Worm (Caenorhabditis elegans) whole organism, young adult: ENCODE results near the gene ZK643.6.
A peak's percentile ranks its signal among the peaks of the same experiment; 100 is the strongest.
"Not testable (repeated sequence)": the region's sequence is repeated elsewhere in the genome, so short reads cannot be mapped to it uniquely, and the experiment has no call there.

ENCODE experiments used
- F23B12.7 ChIP-seq: sonication (generic microtip); optimal IDR thresholded peaks from 2 replicates; lab custom pipeline; 2017; ENCODE audit warnings: missing genetic modification characterization, mild to moderate bottlenecking, missing compliant biosample characterization, antibody characterized with exemption, moderate library complexity; ENCODE audit not compliant: insufficient read depth
- Y56A3A.18 ChIP-seq: fragments of 200-800 bp; sonication (Bioruptor generic); IDR thresholded peaks from 2 replicates; pipeline ENCODE4 v1.3.6; 2022; ENCODE audit warnings: missing genetic modification reagents, missing genetic modification characterization, missing compliant biosample characterization
- Y79H2A.3 ChIP-seq: fragments of 200-800 bp; sonication (Bioruptor generic); conservative IDR thresholded peaks from 2 replicates; pipeline ENCODE4 v1.3.6; 2022; ENCODE audit warnings: missing genetic modification reagents, missing genetic modification characterization, missing compliant biosample characterization
- atf-7 ChIP-seq: sonication (generic microtip); optimal IDR thresholded peaks from 2 replicates; lab custom pipeline; 2017; ENCODE audit warnings: mild to moderate bottlenecking, missing genetic modification characterization, missing compliant biosample characterization
- athp-1 ChIP-seq: sonication (generic microtip); optimal IDR thresholded peaks from 2 replicates; lab custom pipeline; 2017; ENCODE audit warnings: mild to moderate bottlenecking, missing genetic modification characterization, missing compliant biosample characterization
- attf-6 ChIP-seq: fragments of 200-800 bp; sonication (Bioruptor generic); IDR thresholded peaks from 2 replicates; pipeline ENCODE4 v1.3.6; 2022; ENCODE audit warnings: missing genetic modification reagents, missing genetic modification characterization, missing compliant biosample characterization
- ceh-58 ChIP-seq: fragments of 200-800 bp; sonication (Bioruptor generic); IDR thresholded peaks from 2 replicates; pipeline ENCODE4 v1.3.6; 2022; ENCODE audit warnings: missing genetic modification characterization, missing compliant biosample characterization
- ceh-91 ChIP-seq: fragments of 200-800 bp; sonication (Bioruptor generic); IDR thresholded peaks from 2 replicates; pipeline ENCODE4 v1.3.6; 2022; ENCODE audit warnings: missing genetic modification reagents, missing genetic modification characterization, missing compliant biosample characterization
- dpff-1 ChIP-seq: sonication (generic microtip); optimal IDR thresholded peaks from 2 replicates; lab custom pipeline; 2017; ENCODE audit warnings: mild to moderate bottlenecking, missing genetic modification characterization, missing compliant biosample characterization
- efl-1 ChIP-seq: fragments of 150-350 bp; optimal IDR thresholded peaks from 2 replicates; lab custom pipeline; 2014; ENCODE audit warnings: missing biosample characterization, missing genetic modification reagents, missing genetic modification characterization
- egl-44 ChIP-seq: fragments of 200-800 bp; sonication (Bioruptor generic); IDR thresholded peaks from 2 replicates; pipeline ENCODE4 v1.3.6; 2022; ENCODE audit warnings: missing genetic modification reagents, missing genetic modification characterization, missing compliant biosample characterization
- hlh-26 ChIP-seq: fragments of 200-800 bp; sonication (Bioruptor generic); conservative IDR thresholded peaks from 2 replicates; pipeline ENCODE4 v1.3.6; 2022; ENCODE audit warnings: missing genetic modification reagents, missing genetic modification characterization, missing compliant biosample characterization
- hmg-1.2 ChIP-seq: fragments of 200-800 bp; sonication (Bioruptor generic); IDR thresholded peaks from 2 replicates; pipeline ENCODE4 v1.3.6; 2022; ENCODE audit warnings: missing genetic modification reagents, missing genetic modification characterization, missing compliant biosample characterization
- hrde-1 ChIP-seq: sonication (generic microtip); optimal IDR thresholded peaks from 2 replicates; lab custom pipeline; 2016; ENCODE audit warnings: missing genetic modification characterization, mild to moderate bottlenecking, missing compliant biosample characterization, moderate library complexity, missing genotype, missing genetic modification reagents, borderline replicate concordance
- hsf-1 ChIP-seq: fragments of 200-800 bp; sonication (Bioruptor generic); IDR thresholded peaks from 2 replicates; pipeline ENCODE4 v1.3.6; 2022; ENCODE audit warnings: missing genetic modification reagents, missing genetic modification characterization, missing compliant biosample characterization
- lag-1 ChIP-seq: fragments of 200-800 bp; sonication (Bioruptor generic); IDR thresholded peaks from 2 replicates; pipeline ENCODE4 v1.3.6; 2022; ENCODE audit warnings: missing genetic modification reagents, missing genetic modification characterization, missing compliant biosample characterization
- let-526 ChIP-seq: fragments of 200-800 bp; sonication (Bioruptor generic); IDR thresholded peaks from 2 replicates; pipeline ENCODE4 v1.3.6; 2022; ENCODE audit warnings: missing genetic modification reagents, missing genetic modification characterization, missing compliant biosample characterization
- lin-40 ChIP-seq: sonication (generic microtip); optimal IDR thresholded peaks from 2 replicates; lab custom pipeline; 2016; ENCODE audit warnings: missing genetic modification characterization, mild to moderate bottlenecking, missing compliant biosample characterization, missing genotype, missing genetic modification reagents
- lir-1 ChIP-seq: fragments of 200-800 bp; sonication (Bioruptor generic); conservative IDR thresholded peaks from 2 replicates; pipeline ENCODE4 v1.3.6; 2022; ENCODE audit warnings: missing genetic modification reagents, missing genetic modification characterization, missing compliant biosample characterization
- nfya-2 ChIP-seq: fragments of 200-800 bp; sonication (Bioruptor generic); IDR thresholded peaks from 2 replicates; pipeline ENCODE4 v1.3.6; 2022; ENCODE audit warnings: missing genetic modification reagents, missing genetic modification characterization, missing compliant biosample characterization
- nfyb-1 ChIP-seq: fragments of 200-800 bp; sonication (Bioruptor generic); IDR thresholded peaks from 2 replicates; pipeline ENCODE4 v1.3.6; 2022; ENCODE audit warnings: missing genetic modification reagents, missing genetic modification characterization, missing compliant biosample characterization
- nhr-120 ChIP-seq: fragments of 200-800 bp; sonication (Bioruptor generic); IDR thresholded peaks from 2 replicates; pipeline ENCODE4 v1.3.6; 2022; ENCODE audit warnings: missing genetic modification characterization, missing compliant biosample characterization
- nhr-27 ChIP-seq: fragments of 200-800 bp; sonication (Bioruptor generic); optimal IDR thresholded peaks from 2 replicates; lab custom pipeline; 2018; ENCODE audit warnings: mild to moderate bottlenecking, missing genetic modification characterization, moderate library complexity, missing compliant biosample characterization
- nhr-90 ChIP-seq: sonication (generic microtip); optimal IDR thresholded peaks from 2 replicates; lab custom pipeline; 2016; ENCODE audit warnings: missing genotype, mild to moderate bottlenecking, missing genetic modification characterization, missing compliant biosample characterization
- pha-4 ChIP-seq: fragments of 150-350 bp; sonication (generic microtip); optimal IDR thresholded peaks from 2 replicates; lab custom pipeline; 2014; ENCODE audit warnings: missing biosample characterization, missing genetic modification reagents, missing genetic modification characterization
- repo-1 ChIP-seq: sonication (generic microtip); optimal IDR thresholded peaks from 2 replicates; lab custom pipeline; 2017; ENCODE audit warnings: mild to moderate bottlenecking, missing genetic modification characterization, missing compliant biosample characterization
- sdz-38 ChIP-seq: sonication (generic microtip); optimal IDR thresholded peaks from 2 replicates; lab custom pipeline; 2016; ENCODE audit warnings: missing genotype, missing genetic modification characterization, missing compliant biosample characterization
- snpc-1.1 ChIP-seq: sonication (generic microtip); optimal IDR thresholded peaks from 2 replicates; lab custom pipeline; 2017; ENCODE audit warnings: missing genetic modification characterization, mild to moderate bottlenecking, missing compliant biosample characterization, antibody characterized with exemption, moderate library complexity, missing genotype, missing genetic modification reagents; ENCODE audit not compliant: insufficient read depth
- snpc-3.4 ChIP-seq: sonication (generic microtip); optimal IDR thresholded peaks from 2 replicates; lab custom pipeline; 2017; ENCODE audit warnings: missing genetic modification characterization, mild to moderate bottlenecking, missing compliant biosample characterization, antibody characterized with exemption, moderate library complexity, missing genotype, missing genetic modification reagents
- tbp1 ChIP-seq: fragments of 200-800 bp; sonication (Bioruptor generic); optimal IDR thresholded peaks from 2 replicates; lab custom pipeline; 2018; ENCODE audit warnings: mild to moderate bottlenecking, missing genetic modification characterization, missing compliant biosample characterization
- tbx-9 ChIP-seq: sonication (generic microtip); optimal IDR thresholded peaks from 2 replicates; lab custom pipeline; 2016; ENCODE audit warnings: borderline replicate concordance, missing genetic modification characterization, inconsistent platforms, missing compliant biosample characterization
- ztf-22 ChIP-seq: fragments of 200-800 bp; sonication (Bioruptor generic); optimal IDR thresholded peaks from 2 replicates; lab custom pipeline; 2018; ENCODE audit warnings: mild to moderate bottlenecking, missing genetic modification characterization, moderate library complexity, missing compliant biosample characterization
- ztf-28 ChIP-seq: fragments of 200-800 bp; sonication (Bioruptor generic); IDR thresholded peaks from 2 replicates; pipeline ENCODE4 v1.3.6; 2022; ENCODE audit warnings: missing genetic modification reagents, missing genetic modification characterization, missing compliant biosample characterization
- ztf-6 ChIP-seq: fragments of 200-800 bp; sonication (Bioruptor generic); IDR thresholded peaks from 2 replicates; pipeline ENCODE4 v1.3.6; 2022; ENCODE audit warnings: missing genetic modification reagents, missing genetic modification characterization, missing compliant biosample characterization

Gene ZK643.6

ce11 chrIII:8999508-8999907 is 38.9 kb upstream of the ZK643.6 start, which contains the start of gene F59B2.3:
TSS of gene F59B2.3 (minus strand) at chrIII:8999766.
- TF ChIP-seq snpc-3.4 (tag; lab: Kevin White, UChicago) (peak; percentile 26), ztf-22 (GFP tag; lab: Kevin White, UChicago) (no peak), ceh-91 (no peak), atf-7 (tag; lab: Kevin White, UChicago) (peak; percentile 9), athp-1 (tag; lab: Kevin White, UChicago) (peak; percentile 11), nhr-90 (tag; lab: Kevin White, UChicago) (no peak), ztf-28 (GFP tag; lab: Robert Waterston, UW) (no peak), hrde-1 (peak; percentile 3), hmg-1.2 (GFP tag; lab: Robert Waterston, UW) (no peak), tbp1 (GFP tag; lab: Kevin White, UChicago) (peak; percentile 3), lag-1 (GFP tag; lab: Robert Waterston, UW) (no peak), nhr-27 (tag; lab: Kevin White, UChicago) (no peak)
- TF ChIP-seq, all 124 proteins: peak for 5

- TF ChIP-seq F23B12.7 (no peak), let-526 (no peak), hmg-1.2 (GFP tag; lab: Robert Waterston, UW) (peak; percentile 19; the same call in 1 of the 2 replicates)
Measured at ce11 chrIII:8998884-8999283, 38.3 kb upstream of the ZK643.6 start.

- TF ChIP-seq ztf-6 (no peak), tbx-9 (tag; lab: Kevin White, UChicago) (no peak), lir-1 (no peak), nfya-2 (GFP tag; lab: Robert Waterston, UW) (no peak), repo-1 (tag; lab: Kevin White, UChicago) (no peak), lag-1 (GFP tag; lab: Robert Waterston, UW) (no peak), snpc-1.1 (tag; lab: Kevin White, UChicago) (no peak), attf-6 (GFP tag; lab: Robert Waterston, UW) (no peak), efl-1 (GFP tag; lab: Kevin White, UChicago) (no peak), nhr-120 (GFP tag; lab: Robert Waterston, UW) (no peak), Y56A3A.18 (GFP tag; lab: Robert Waterston, UW) (no peak), nfyb-1 (no peak), lin-40 (tag; lab: Kevin White, UChicago) (no peak), hlh-26 (GFP tag; lab: Robert Waterston, UW) (no peak), pha-4 (tag; lab: Kevin White, UChicago) (no peak), nhr-90 (tag; lab: Kevin White, UChicago) (no peak), Y79H2A.3 (GFP tag; lab: Robert Waterston, UW) (no peak)
Measured at ce11 chrIII:8997821-8998220, 37.3 kb upstream of the ZK643.6 start.

ce11 chrIII:8996686-8997085 is 36.1 kb upstream of the ZK643.6 start, which contains the start of gene skat-1:
TSS of gene skat-1 (minus strand) at chrIII:8996786.
- TF ChIP-seq lag-1 (GFP tag; lab: Robert Waterston, UW) (no peak), egl-44 (no peak), ceh-58 (GFP tag; lab: Robert Waterston, UW) (no peak), hsf-1 (no peak)

- not testable (repeated sequence) for TF ChIP-seq dpff-1 (tag; lab: Kevin White, UChicago); lag-1 (GFP tag; lab: Robert Waterston, UW); sdz-38
Measured at ce11 chrIII:8989752-8990151, 29.2 kb upstream of the ZK643.6 start, which contains the start of gene R08D7.7. TSS of gene R08D7.7 (plus strand) at chrIII:8990052.
